Worm (Caenorhabditis elegans) whole organism, L1 larva: ENCODE results near the gene gop-1.

ENCODE experiments used
- C04F5.9 ChIP-seq: sonication (generic microtip); optimal IDR thresholded peaks from 2 replicates; lab custom pipeline; 2016; ENCODE audit warnings: missing genetic modification characterization, missing compliant biosample characterization
- F16B12.6 ChIP-seq: fragments of 150-350 bp; optimal IDR thresholded peaks from 2 replicates; lab custom pipeline; 2014; ENCODE audit warnings: missing biosample characterization, missing genetic modification characterization
- blmp-1 ChIP-seq: fragments of 150-350 bp; optimal IDR thresholded peaks from 2 replicates; lab custom pipeline; 2014; ENCODE audit warnings: missing biosample characterization, missing genetic modification characterization
- ceh-8 ChIP-seq: fragments of 200-800 bp; sonication (Bioruptor generic); optimal IDR thresholded peaks from 2 replicates; lab custom pipeline; 2018; ENCODE audit warnings: mild to moderate bottlenecking, missing genetic modification characterization, moderate library complexity, missing compliant biosample characterization
- ceh-82 ChIP-seq, 3 experiments: fragments of 150-350 bp in 1 of 3; sonication (generic microtip) in 2 of 3; optimal IDR thresholded peaks; 2 replicates each; lab custom pipeline; 2014 to 2017; ENCODE audit warnings: missing biosample characterization in 3 of 3, missing genetic modification characterization in 3 of 3
- ceh-90 ChIP-seq: sonication (generic microtip); optimal IDR thresholded peaks from 2 replicates; lab custom pipeline; 2016; ENCODE audit warnings: missing genetic modification characterization, missing compliant biosample characterization
- dpl-1 ChIP-seq, 3 experiments: fragments of 150-350 bp in 2 of 3; sonication (generic microtip) in 1 of 3; optimal IDR thresholded peaks; 2 replicates each; lab custom pipeline; 2014 to 2017; ENCODE audit warnings: missing biosample characterization in 3 of 3, missing genetic modification characterization in 3 of 3, missing genetic modification reagents in 3 of 3
- dsc-1 ChIP-seq: sonication (generic microtip); optimal IDR thresholded peaks from 2 replicates; lab custom pipeline; 2016; ENCODE audit warnings: mild to moderate bottlenecking, missing genetic modification characterization, missing compliant biosample characterization
- efl-1 ChIP-seq, 4 experiments: fragments of 150-350 bp; optimal IDR thresholded peaks in 3 of 4; peaks in 1 of 4; 1 replicate in 1 of 4; 2 replicates in 3 of 4; lab custom pipeline; 2014; ENCODE audit warnings: missing biosample characterization in 2 of 4, missing genetic modification characterization in 2 of 4, missing genetic modification reagents in 2 of 4
- egl-13 ChIP-seq: sonication (generic microtip); optimal IDR thresholded peaks from 2 replicates; lab custom pipeline; 2016; ENCODE audit warnings: missing genotype, missing genetic modification reagents, missing genetic modification characterization, missing compliant biosample characterization
- elt-2 ChIP-seq: sonication (generic microtip); optimal IDR thresholded peaks from 2 replicates; lab custom pipeline; 2016; ENCODE audit warnings: missing genetic modification characterization, mild to moderate bottlenecking, inconsistent platforms, missing compliant biosample characterization, missing genetic modification reagents
- elt-3 ChIP-seq, 6 experiments: fragments of 150-350 bp in 1 of 6; sonication (generic microtip); optimal IDR thresholded peaks; 2 replicates each; lab custom pipeline; 2017 to 2018; ENCODE audit warnings: missing biosample characterization in 6 of 6, missing genetic modification characterization in 6 of 6, inconsistent platforms in 1 of 6
- fkh-4 ChIP-seq: sonication (generic microtip); optimal IDR thresholded peaks from 2 replicates; lab custom pipeline; 2016; ENCODE audit warnings: missing compliant biosample characterization, missing genetic modification characterization, borderline replicate concordance
- fkh-8 ChIP-seq: sonication (generic microtip); optimal IDR thresholded peaks from 2 replicates; lab custom pipeline; 2016; ENCODE audit warnings: mild to moderate bottlenecking, missing genetic modification characterization, missing compliant biosample characterization
- fos-1 ChIP-seq: fragments of 150-350 bp; optimal IDR thresholded peaks from 2 replicates; lab custom pipeline; 2014; ENCODE audit warnings: missing biosample characterization, missing genetic modification characterization
- hlh-4 ChIP-seq: sonication (generic microtip); optimal IDR thresholded peaks from 2 replicates; lab custom pipeline; 2016; ENCODE audit warnings: mild to moderate bottlenecking, missing genetic modification characterization, missing compliant biosample characterization
- hpl-2 ChIP-seq: fragments of 150-350 bp; optimal IDR thresholded peaks from 2 replicates; lab custom pipeline; 2014; ENCODE audit warnings: missing biosample characterization, missing genetic modification reagents, missing genetic modification characterization
- isw-1 ChIP-seq: fragments of 200-800 bp; sonication (Bioruptor generic); IDR thresholded peaks from 2 replicates; pipeline ENCODE4 v1.3.6; 2022; ENCODE audit warnings: missing genetic modification characterization, missing compliant biosample characterization
- jun-1 ChIP-seq: fragments of 150-350 bp; optimal IDR thresholded peaks from 2 replicates; lab custom pipeline; 2014; ENCODE audit warnings: missing biosample characterization, missing genetic modification reagents, missing genetic modification characterization
- lin-14 ChIP-seq: fragments of 200-800 bp; sonication (Bioruptor generic); optimal IDR thresholded peaks from 2 replicates; lab custom pipeline; 2018; ENCODE audit warnings: mild to moderate bottlenecking, missing genetic modification characterization, moderate library complexity, missing compliant biosample characterization
- lin-15B ChIP-seq: fragments of 150-350 bp; sonication (generic microtip); optimal IDR thresholded peaks from 3 replicates; lab custom pipeline; 2014; ENCODE audit warnings: missing biosample characterization, missing genetic modification characterization
- lin-35 ChIP-seq, 2 experiments: fragments of 150-350 bp; optimal IDR thresholded peaks; 2 replicates each; lab custom pipeline; 2014; ENCODE audit warnings: missing biosample characterization in 2 of 2, missing genetic modification characterization in 2 of 2, missing genetic modification reagents in 2 of 2
- lin-39 ChIP-seq: fragments of 150-350 bp; optimal IDR thresholded peaks from 2 replicates; lab custom pipeline; 2014; ENCODE audit warnings: missing biosample characterization, missing genetic modification reagents, missing genetic modification characterization
- lsy-2 ChIP-seq, 2 experiments: fragments of 150-350 bp; optimal IDR thresholded peaks; 2 replicates each; lab custom pipeline; 2014; ENCODE audit warnings: missing biosample characterization in 2 of 2, missing genetic modification characterization in 2 of 2
- mab-9 ChIP-seq: fragments of 200-800 bp; sonication (Bioruptor generic); IDR thresholded peaks from 2 replicates; pipeline ENCODE4 v1.3.6; 2022; ENCODE audit warnings: missing genetic modification reagents, missing genetic modification characterization, missing compliant biosample characterization
- mep-1 ChIP-seq: fragments of 150-350 bp; optimal IDR thresholded peaks from 2 replicates; lab custom pipeline; 2014; ENCODE audit warnings: missing biosample characterization, missing genetic modification characterization
- nhr-19 ChIP-seq: fragments of 200-800 bp; sonication (Bioruptor generic); conservative IDR thresholded peaks from 2 replicates; pipeline ENCODE4 v1.3.6; 2022; ENCODE audit warnings: missing genetic modification characterization, missing compliant biosample characterization
- nhr-71 ChIP-seq: sonication (generic microtip); optimal IDR thresholded peaks from 2 replicates; lab custom pipeline; 2016; ENCODE audit warnings: mild to moderate bottlenecking, missing genetic modification characterization, moderate library complexity, missing compliant biosample characterization
- nhr-77 ChIP-seq: fragments of 150-350 bp; optimal IDR thresholded peaks from 2 replicates; lab custom pipeline; 2014; ENCODE audit warnings: missing biosample characterization, missing genetic modification characterization
- nhr-85 ChIP-seq: sonication (generic microtip); peaks from one replicate; lab custom pipeline; 2016; ENCODE audit warnings: missing genetic modification characterization, inconsistent platforms, missing compliant biosample characterization
- nhr-90 ChIP-seq: sonication (generic microtip); optimal IDR thresholded peaks from 2 replicates; lab custom pipeline; 2016; ENCODE audit warnings: mild to moderate bottlenecking, missing genetic modification characterization, missing compliant biosample characterization; ENCODE audit not compliant: poor library complexity
- pqm-1 ChIP-seq: sonication (generic microtip); optimal IDR thresholded peaks from 3 replicates; lab custom pipeline; 2017; ENCODE audit warnings: missing biosample characterization, missing genetic modification characterization
- rnt-1 ChIP-seq: sonication (generic microtip); optimal IDR thresholded peaks from 2 replicates; lab custom pipeline; 2016; ENCODE audit warnings: mild to moderate bottlenecking, missing genetic modification characterization, moderate library complexity, missing compliant biosample characterization
- snpc-4 ChIP-seq: fragments of 150-350 bp; optimal IDR thresholded peaks from 2 replicates; lab custom pipeline; 2014; ENCODE audit warnings: missing biosample characterization, missing genetic modification characterization
- snu-23 ChIP-seq: sonication (generic microtip); optimal IDR thresholded peaks from 2 replicates; lab custom pipeline; 2016; ENCODE audit warnings: missing genetic modification characterization, missing compliant biosample characterization
- sox-4 ChIP-seq: sonication (generic microtip); optimal IDR thresholded peaks from 2 replicates; lab custom pipeline; 2016; ENCODE audit warnings: missing genetic modification characterization, missing compliant biosample characterization
- sup-37 ChIP-seq: fragments of 200-800 bp; sonication (Bioruptor generic); optimal IDR thresholded peaks from 2 replicates; lab custom pipeline; 2018; ENCODE audit warnings: mild to moderate bottlenecking, missing genetic modification characterization, missing compliant biosample characterization
- swsn-7 ChIP-seq: sonication (generic microtip); optimal IDR thresholded peaks from 2 replicates; lab custom pipeline; 2016; ENCODE audit warnings: missing genetic modification characterization, missing compliant biosample characterization
- tbx-2 ChIP-seq: sonication (generic microtip); optimal IDR thresholded peaks from 2 replicates; lab custom pipeline; 2016; ENCODE audit warnings: missing genetic modification characterization, missing compliant biosample characterization
- tlp-1 ChIP-seq: fragments of 150-350 bp; optimal IDR thresholded peaks from 2 replicates; lab custom pipeline; 2014; ENCODE audit warnings: missing biosample characterization, missing genetic modification characterization
- unc-130 ChIP-seq: fragments of 150-350 bp; optimal IDR thresholded peaks from 2 replicates; lab custom pipeline; 2017; ENCODE audit warnings: missing biosample characterization, missing genetic modification characterization, inconsistent platforms
- unc-62 ChIP-seq: fragments of 150-350 bp; optimal IDR thresholded peaks from 2 replicates; lab custom pipeline; 2014; ENCODE audit warnings: missing biosample characterization, missing genetic modification reagents, missing genetic modification characterization
- unc-98 ChIP-seq: fragments of 200-800 bp; sonication (Bioruptor generic); IDR thresholded peaks from 2 replicates; pipeline ENCODE4 v1.3.6; 2022; ENCODE audit warnings: missing genetic modification characterization, missing compliant biosample characterization
- xbp-1 ChIP-seq: sonication (generic microtip); optimal IDR thresholded peaks from 2 replicates; lab custom pipeline; 2016; ENCODE audit warnings: missing genetic modification characterization, missing compliant biosample characterization
- zag-1 ChIP-seq: fragments of 150-350 bp; optimal IDR thresholded peaks from 2 replicates; lab custom pipeline; 2014; ENCODE audit warnings: missing biosample characterization, missing genetic modification characterization
- zip-4 ChIP-seq: fragments of 200-800 bp; sonication (Bioruptor generic); optimal IDR thresholded peaks from 2 replicates; lab custom pipeline; 2018; ENCODE audit warnings: mild to moderate bottlenecking, missing genetic modification characterization, moderate library complexity, missing compliant biosample characterization

gop-1 gene

ce11 chrIII:5274715-5275355, 20.6 kb downstream of the gop-1 start, which contains the start of the genes daf-41 and toc-1 (continued):
- TF ChIP-seq sup-37 (GFP tag; lab: Kevin White, UChicago) (no peak), snu-23 (GFP tag; lab: Kevin White, UChicago) (peak; percentile 68), dsc-1 (tag; lab: Kevin White, UChicago) (peak; percentile 63), zag-1 (tag; lab: Kevin White, UChicago) (no peak), ceh-8 (peak; percentile 16), dpl-1 (GFP tag; optimal IDR thresholded peaks at IDR 0.05; lab: Kevin White, UChicago) (peak; percentile 54 to 71 (median 58)), rnt-1 (tag; lab: Kevin White, UChicago) (peak; percentile 11), blmp-1 (tag; lab: Kevin White, UChicago) (peak; percentile 72), elt-2 (tag; lab: Kevin White, UChicago) (no peak), ceh-82 (tag; optimal IDR thresholded peaks at IDR 0.05; lab: Kevin White, UChicago) (peak in 1 of 3 experiments; percentile 12), isw-1 (peak; percentile 18; the same call in 1 of the 2 replicates), ceh-90 (peak; percentile 18), lin-14 (GFP tag; lab: Kevin White, UChicago) (peak; percentile 65), fkh-8 (peak; percentile 81), fos-1 (peak; percentile 20), tlp-1 (tag; lab: Kevin White, UChicago) (no peak), swsn-7 (tag; lab: Kevin White, UChicago) (peak; percentile 44), nhr-85 (tag; lab: Kevin White, UChicago) (no peak), mep-1 (tag; lab: Kevin White, UChicago) (peak; percentile 82), F16B12.6 (tag; lab: Kevin White, UChicago) (peak; percentile 13), C04F5.9 (no peak)
- TF ChIP-seq, all 84 proteins: peak for 31

- TF ChIP-seq lsy-2 (tag; optimal IDR thresholded peaks at IDR 0.05; lab: Kevin White, UChicago) (no peak), unc-98 (GFP tag; lab: Robert Waterston, UW) (no peak), elt-3 (tag; optimal IDR thresholded peaks at IDR 0.05; lab: Kevin White, UChicago) (no peak)
Observed at ce11 chrIII:5277740-5278139, 23.5 kb downstream of the gop-1 start, which contains the start of gene clk-1. clk-1 (plus strand) TSS chrIII:5277894.

- TF ChIP-seq snpc-4 (tag; lab: Kevin White, UChicago): no peak
- no peak for TF ChIP-seq fkh-4 (tag; lab: Kevin White, UChicago)
- no peak for TF ChIP-seq egl-13
- no peak for TF ChIP-seq ceh-8
- TF ChIP-seq sox-4 (tag; lab: Kevin White, UChicago): no peak
- no peak for TF ChIP-seq zip-4 (GFP tag; lab: Kevin White, UChicago)
- TF ChIP-seq lin-39: no peak
- TF ChIP-seq lin-35 (GFP tag; optimal IDR thresholded peaks at IDR 0.05; lab: Kevin White, UChicago): peak in 1 of 2 experiments; percentile 26
- TF ChIP-seq unc-98 (GFP tag; lab: Robert Waterston, UW): no peak
- TF ChIP-seq hlh-4 (tag; lab: Kevin White, UChicago): no peak
- no peak for TF ChIP-seq jun-1 (tag; lab: Kevin White, UChicago)
- no peak for TF ChIP-seq hpl-2
- peak in 1 of 2 experiments; percentile 35 for TF ChIP-seq lsy-2 (tag; optimal IDR thresholded peaks at IDR 0.05; lab: Kevin White, UChicago)
- TF ChIP-seq tbx-2 (tag; lab: Kevin White, UChicago): peak; percentile 5
- TF ChIP-seq xbp-1: no peak
- TF ChIP-seq C04F5.9: no peak
- TF ChIP-seq snu-23 (GFP tag; lab: Kevin White, UChicago): peak; percentile 31
- no peak for TF ChIP-seq pqm-1 (tag; lab: Kevin White, UChicago)
- peak; percentile 0 for TF ChIP-seq swsn-7 (tag; lab: Kevin White, UChicago)
- peak; percentile 32 for TF ChIP-seq nhr-71 (tag; lab: Kevin White, UChicago)
- no peak for TF ChIP-seq unc-130 (tag; lab: Kevin White, UChicago)
- TF ChIP-seq unc-62 (GFP tag; lab: Kevin White, UChicago): no peak
- TF ChIP-seq nhr-77 (tag; lab: Kevin White, UChicago): no peak
- no peak for TF ChIP-seq nhr-90 (tag; lab: Kevin White, UChicago)
- no peak for TF ChIP-seq fkh-8
- TF ChIP-seq mab-9 (GFP tag; lab: Robert Waterston, UW): no peak
- peak in 1 of 3 experiments; percentile 35 for TF ChIP-seq ceh-82 (tag; optimal IDR thresholded peaks at IDR 0.05; lab: Kevin White, UChicago)
- peak; percentile 77 for TF ChIP-seq lin-14 (GFP tag; lab: Kevin White, UChicago)
- peak; percentile 59 for TF ChIP-seq nhr-19 (GFP tag; lab: Robert Waterston, UW)
- TF ChIP-seq isw-1: no peak
- TF ChIP-seq lin-15B (tag; lab: Kevin White, UChicago): no peak
- peak; percentile 38 to 61 for TF ChIP-seq efl-1 (optimal IDR thresholded peaks at IDR 0.05; lab: Kevin White, UChicago)
- peak in 1 of 2 experiments; percentile 92 for TF ChIP-seq efl-1 (GFP tag; optimal IDR thresholded peaks at IDR 0.05 in 1 of 2; lab: Kevin White, UChicago)
Observed at ce11 chrIII:5280228-5280627, 26.0 kb downstream of the gop-1 start.
